Fruit fly (Drosophila melanogaster): ENCODE results near the gene CG13367.

The CG13367 gene

dm6 chrX:620102-620430, 24.5 kb upstream of the CG13367 start, which contains the start of gene spdi:
Gene spdi, minus strand, starts transcription at chrX:620195.
- no peak for TF ChIP-seq Hr83 (GFP tag; optimal IDR thresholded peaks at IDR 0.05; ENCODE audit: poor library complexity, severe bottlenecking)
- TF ChIP-seq Myc (optimal IDR thresholded peaks at IDR 0.05), result peak; percentile 7
- no peak for TF ChIP-seq OdsH (GFP tag; optimal IDR thresholded peaks at IDR 0.05)
- no peak for TF ChIP-seq Rel (GFP tag; optimal IDR thresholded peaks at IDR 0.05)
- peak; percentile 23 for TF ChIP-seq Rel (tag; optimal IDR thresholded peaks at IDR 0.05)

DNA sequence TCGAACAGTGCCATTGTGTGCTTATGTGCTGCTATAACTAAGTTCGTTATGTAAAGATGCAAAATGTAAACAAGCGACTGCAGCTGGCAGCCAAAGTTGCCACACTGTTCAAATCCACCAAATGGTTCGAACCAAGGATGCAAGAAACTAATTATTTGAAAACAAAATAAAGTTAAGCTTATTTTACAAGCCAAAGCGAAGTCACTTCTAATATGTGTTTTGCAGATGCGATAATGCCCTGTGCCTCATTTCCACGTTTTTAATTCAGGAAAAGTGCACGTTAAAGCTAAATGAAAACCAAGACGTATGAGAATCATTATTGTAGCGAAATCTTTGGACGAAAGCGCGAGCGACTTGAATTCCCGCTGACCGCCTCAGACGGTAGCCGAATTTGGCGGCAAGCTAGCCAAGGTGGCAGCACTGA, 23.4 kb upstream of the CG13367 start, which contains the start of the genes CG13365 and Vsp37A:
Gene CG13365 (minus strand): TSS at position 84 of the 424 bp plus-strand sequence.
Gene Vsp37A (plus strand): TSS at position 399 of the 424 bp plus-strand sequence.
- no peak for TF ChIP-seq Rel (GFP tag; optimal IDR thresholded peaks at IDR 0.05)
- peak; percentile 5 for TF ChIP-seq Rel (tag; optimal IDR thresholded peaks at IDR 0.05)
- no peak for TF ChIP-seq dl (GFP tag; optimal IDR thresholded peaks at IDR 0.05; ENCODE audit: insufficient read depth in 1 of 2, partially characterized antibody in 2 of 2)
- TF ChIP-seq brk (GFP tag; optimal IDR thresholded peaks at IDR 0.05), result no peak
- TF ChIP-seq Mio (GFP tag; optimal IDR thresholded peaks at IDR 0.05), result no peak
- TF ChIP-seq Jra (GFP tag; optimal IDR thresholded peaks at IDR 0.05), result peak; percentile 62
- peak; percentile 46 for TF ChIP-seq CG9705 (GFP tag; optimal IDR thresholded peaks at IDR 0.05)
- TF ChIP-seq usp (GFP tag; optimal IDR thresholded peaks at IDR 0.05), result no peak
- peak; percentile 98 for TF ChIP-seq Myc (optimal IDR thresholded peaks at IDR 0.05)
- no peak for TF ChIP-seq tai (GFP tag; optimal IDR thresholded peaks at IDR 0.05)
- TF ChIP-seq psq (GFP tag; optimal IDR thresholded peaks at IDR 0.05), result peak; percentile 15
- TF ChIP-seq Hr83 (GFP tag; optimal IDR thresholded peaks at IDR 0.05; ENCODE audit: poor library complexity, severe bottlenecking), result peak; percentile 26
- TF ChIP-seq ey (GFP tag; optimal IDR thresholded peaks at IDR 0.05), result peak; percentile 41
- TF ChIP-seq rgr (GFP tag; optimal IDR thresholded peaks at IDR 0.05), result no peak
- TF ChIP-seq woc (GFP tag; optimal IDR thresholded peaks at IDR 0.05), result peak; percentile 84
- TF ChIP-seq N (GFP tag; optimal IDR thresholded peaks at IDR 0.05), result no peak
- TF ChIP-seq pan (optimal IDR thresholded peaks at IDR 0.05), result no peak
- TF ChIP-seq foxo (GFP tag; optimal IDR thresholded peaks at IDR 0.05), result peak in 1 of 2 experiments; percentile 42
- TF ChIP-seq fru (GFP tag; optimal IDR thresholded peaks at IDR 0.05), result peak; percentile 43
- TF ChIP-seq Sp1 (GFP tag; optimal IDR thresholded peaks at IDR 0.05), result peak; percentile 58
- no peak for TF ChIP-seq Vsx2 (GFP tag; optimal IDR thresholded peaks at IDR 0.05; ENCODE audit: partially characterized antibody)
- peak; percentile 60 for TF ChIP-seq HLH106 (tag; optimal IDR thresholded peaks at IDR 0.05)
- no peak for TF ChIP-seq CrebA (GFP tag; optimal IDR thresholded peaks at IDR 0.05; ENCODE audit: borderline replicate concordance)
- TF ChIP-seq h (GFP tag; optimal IDR thresholded peaks at IDR 0.05), result peak; percentile 51
- TF ChIP-seq sv (GFP tag; optimal IDR thresholded peaks at IDR 0.05), result peak; percentile 33
- no peak for TF ChIP-seq lola (GFP tag; optimal IDR thresholded peaks at IDR 0.05)
- peak; percentile 68 for TF ChIP-seq GATAd (GFP tag; optimal IDR thresholded peaks at IDR 0.05)
- TF ChIP-seq dsf (GFP tag; optimal IDR thresholded peaks at IDR 0.05; ENCODE audit: borderline replicate concordance), result peak; percentile 3
- TF ChIP-seq br (GFP tag; optimal IDR thresholded peaks at IDR 0.05), result peak; percentile 42

DNA sequence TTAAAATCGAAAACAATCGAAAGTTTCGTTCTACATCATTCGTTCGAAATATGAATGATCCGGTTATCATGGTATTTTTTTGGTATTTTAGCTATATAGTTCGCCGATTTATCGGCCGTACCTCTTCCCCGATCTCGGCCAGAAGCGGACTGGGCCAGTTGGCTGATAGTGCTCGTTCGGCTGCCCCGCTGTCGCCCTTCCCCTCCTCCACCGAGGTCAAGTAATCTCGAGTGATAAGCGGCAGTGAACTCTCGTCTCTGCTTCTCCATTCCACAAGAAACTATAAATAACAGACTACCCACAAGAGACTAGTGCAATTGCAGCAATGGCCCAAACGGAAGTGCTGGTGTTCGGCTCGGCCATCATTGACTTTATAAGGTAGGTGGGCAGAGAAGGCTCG, 21.2 kb upstream of the CG13367 start, which contains the start of gene CG13369:
Gene CG13369 (plus strand): TSS at position 112 of the 400 bp plus-strand sequence.
- no peak for TF ChIP-seq rgr (GFP tag; optimal IDR thresholded peaks at IDR 0.05)
- TF ChIP-seq h (GFP tag; optimal IDR thresholded peaks at IDR 0.05), result no peak
- no peak for TF ChIP-seq br (GFP tag; optimal IDR thresholded peaks at IDR 0.05)
- no peak for TF ChIP-seq fru (GFP tag; optimal IDR thresholded peaks at IDR 0.05)
- TF ChIP-seq tai (GFP tag; optimal IDR thresholded peaks at IDR 0.05), result no peak
- TF ChIP-seq N (GFP tag; optimal IDR thresholded peaks at IDR 0.05), result no peak
- no peak for TF ChIP-seq Rel (GFP tag; optimal IDR thresholded peaks at IDR 0.05)
- TF ChIP-seq Rel (tag; optimal IDR thresholded peaks at IDR 0.05), result no peak
- no peak for TF ChIP-seq Hnf4 (GFP tag; optimal IDR thresholded peaks at IDR 0.05)
- TF ChIP-seq HLH106 (tag; optimal IDR thresholded peaks at IDR 0.05), result no peak
- no peak for TF ChIP-seq Jra (GFP tag; optimal IDR thresholded peaks at IDR 0.05)
- no peak for TF ChIP-seq GATAd (GFP tag; optimal IDR thresholded peaks at IDR 0.05)
- no peak for TF ChIP-seq OdsH (GFP tag; optimal IDR thresholded peaks at IDR 0.05)
- no peak for TF ChIP-seq dmrt93B (GFP tag; optimal IDR thresholded peaks at IDR 0.05)
- TF ChIP-seq psq (GFP tag; optimal IDR thresholded peaks at IDR 0.05), result no peak
- TF ChIP-seq CrebA (GFP tag; optimal IDR thresholded peaks at IDR 0.05; ENCODE audit: borderline replicate concordance), result no peak

- TF ChIP-seq Sp1 (GFP tag; optimal IDR thresholded peaks at IDR 0.05), result peak; percentile 13
- TF ChIP-seq rgr (GFP tag; optimal IDR thresholded peaks at IDR 0.05), result no peak
These were observed 19.4 kb upstream of the CG13367 start, which contains the start of the genes CG13364 and Hinfp for dm6 chrX:625157-625627. Gene CG13364, minus strand, starts transcription at chrX:625203. Gene Hinfp, plus strand, starts transcription at chrX:625542.

Measured in whole organism, wandering third instar larva.